Fruit fly (Drosophila melanogaster): ENCODE results near the gene Amun.

Amun gene

dm6 chrX:11681558-11682551, 33.5 kb downstream of the Amun start:
- peak; percentile 79 for TF ChIP-seq noc (tag; optimal IDR thresholded peaks at IDR 0.05)

dm6 chrX:11680405-11680804, 35.0 kb downstream of the Amun start:
- TF ChIP-seq noc (tag; optimal IDR thresholded peaks at IDR 0.05) = no peak

dm6 chrX:11679461-11679860, 35.9 kb downstream of the Amun start:
- peak; percentile 23 for TF ChIP-seq noc (tag; optimal IDR thresholded peaks at IDR 0.05)

dm6 chrX:11678539-11679040, 36.8 kb downstream of the Amun start, which contains the start of the genes Vlet and bif:
TSS of gene Vlet (minus strand) at chrX:11678589.
TSS of gene bif (plus strand) at chrX:11678970.
- no peak for TF ChIP-seq noc (tag; optimal IDR thresholded peaks at IDR 0.05)

DNA sequence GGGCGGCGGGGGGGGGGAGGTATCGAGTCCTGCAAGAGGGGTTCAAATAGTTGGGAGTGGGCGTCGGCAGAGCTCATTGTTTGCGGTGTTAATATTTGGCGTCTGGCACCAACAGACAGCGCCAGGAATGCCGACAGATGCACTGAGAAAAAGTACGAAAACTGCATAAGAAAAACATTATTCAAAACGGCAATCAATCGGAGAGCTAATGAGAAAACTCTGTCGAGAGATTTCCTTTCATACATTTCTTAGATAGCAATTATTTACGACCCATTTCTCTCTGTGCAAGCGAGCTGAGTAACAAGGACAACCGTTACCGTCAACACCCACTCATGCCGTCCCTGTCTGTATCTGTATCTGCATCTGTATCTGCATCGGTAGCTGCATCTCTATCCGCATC, 51.3 kb downstream of the Amun start:
- no peak for TF ChIP-seq noc (tag; optimal IDR thresholded peaks at IDR 0.05)

DNA sequence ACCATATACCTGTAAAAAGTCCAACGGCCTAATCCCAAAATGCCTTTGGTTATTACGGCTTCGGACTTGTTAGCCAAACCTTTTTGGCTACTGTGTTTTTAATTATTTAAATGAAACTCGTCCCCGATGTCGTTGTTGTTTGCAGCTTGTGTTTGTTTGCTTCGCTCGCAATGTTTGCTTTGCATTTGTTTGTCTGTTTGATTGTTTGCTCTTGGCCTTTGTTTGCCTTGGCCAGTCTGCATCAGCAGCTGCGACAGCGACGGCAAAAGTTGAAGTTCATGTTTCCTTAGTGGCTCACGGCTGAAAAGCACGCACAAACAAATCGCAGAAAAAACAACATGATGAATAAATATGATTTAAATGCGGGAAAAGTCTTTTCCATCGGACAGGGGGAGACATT, 54.9 kb downstream of the Amun start:
- peak; percentile 15 for TF ChIP-seq noc (tag; optimal IDR thresholded peaks at IDR 0.05)

Data from whole organism, larva.